Worm (Caenorhabditis elegans): Measurements from ENCODE around the gene ZC239.13.

DNA sequence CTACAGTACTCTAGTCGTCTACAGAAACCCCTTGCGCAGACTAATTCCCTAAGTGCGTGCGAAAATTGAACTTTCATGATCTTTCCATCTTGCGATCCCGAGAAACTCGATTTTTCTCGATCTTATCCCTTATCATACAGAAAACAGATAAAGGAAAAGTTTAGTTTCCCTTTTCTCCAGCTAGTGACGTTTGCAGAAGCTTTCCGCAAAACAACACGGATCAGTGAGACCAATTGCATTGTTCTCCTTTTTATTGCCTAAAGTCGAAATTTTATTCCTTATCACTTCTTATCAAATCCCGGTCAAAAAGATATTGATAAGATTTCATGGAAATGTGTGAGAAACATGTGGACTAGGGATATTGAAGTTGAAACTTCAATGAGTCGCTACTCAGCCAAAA lies 19.2 kb upstream of the ZC239.13 start:
- TF ChIP-seq mes-4 (tag; optimal IDR thresholded peaks at IDR 0.05) (no peak), efl-1 (GFP tag; optimal IDR thresholded peaks at IDR 0.05) (no peak), lir-1 (GFP tag; conservative IDR thresholded peaks at IDR 0.05) (no peak), unc-62 (GFP tag; optimal IDR thresholded peaks at IDR 0.05) (no peak), dox-1 (GFP tag; IDR thresholded peaks at IDR 0.05) (no peak), B0019.2 (GFP tag; conservative IDR thresholded peaks at IDR 0.05) (no peak), T07F8.4 (tag; optimal IDR thresholded peaks at IDR 0.05) (no peak), T26A5.8 (tag; optimal IDR thresholded peaks at IDR 0.05) (no peak), him-1 (tag; optimal IDR thresholded peaks at IDR 0.05) (no peak), Y95B8A.8 (GFP tag; IDR thresholded peaks at IDR 0.05) (no peak), F57A8.1 (GFP tag; optimal IDR thresholded peaks at IDR 0.05) (no peak), cebp-1 (GFP tag; IDR thresholded peaks at IDR 0.05) (no peak), cebp-1 (tag; optimal IDR thresholded peaks at IDR 0.05) (no peak), lag-1 (GFP tag; IDR thresholded peaks at IDR 0.05) (no peak)

All from whole organism, young adult.